Worm (Caenorhabditis elegans): ENCODE results near the gene gcy-4.

Gene gcy-4

ce11 chrII:10271093-10271492 lies 37.5 kb downstream of the gcy-4 start, which contains the start of gene F54B3.4:
TSS of gene F54B3.4 (minus strand) at chrII:10271193.
- TF ChIP-seq unc-62 (GFP tag; optimal IDR thresholded peaks at IDR 0.05) (no peak), dmd-4 (tag; optimal IDR thresholded peaks at IDR 0.05) (no peak), aly-2 (tag; optimal IDR thresholded peaks at IDR 0.05) (no peak), snpc-4 (tag; optimal IDR thresholded peaks at IDR 0.05) (no peak), skn-1 (tag; optimal IDR thresholded peaks at IDR 0.05) (no peak), zag-1 (tag; optimal IDR thresholded peaks at IDR 0.05) (no peak)

- TF ChIP-seq nhr-21 (tag; optimal IDR thresholded peaks at IDR 0.05), result no peak
Observed at ce11 chrII:10270052-10270451, 38.6 kb downstream of the gcy-4 start, which contains the start of gene F54B3.2. TSS of gene F54B3.2 (minus strand) at chrII:10270152.

DNA sequence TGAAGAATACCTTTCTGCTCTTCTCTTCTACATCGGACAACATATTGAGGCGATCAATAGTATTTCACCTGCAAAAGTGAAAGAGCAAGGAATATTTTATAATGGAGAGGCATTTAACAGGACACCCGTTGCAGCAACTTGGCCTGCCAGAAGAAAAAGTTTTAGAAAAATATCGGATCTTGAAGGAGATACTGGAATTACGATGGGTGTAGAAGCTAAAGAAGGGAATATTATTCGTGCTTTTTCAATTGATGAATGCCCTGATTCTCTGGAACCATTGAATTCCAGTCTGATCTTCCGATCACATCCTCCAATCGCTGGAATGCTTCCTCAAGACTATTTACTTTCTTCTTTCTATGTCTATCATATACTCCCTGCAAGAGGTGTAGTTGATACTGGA lies 47.4 kb downstream of the gcy-4 start:
- no peak for TF ChIP-seq ztf-11 (tag; optimal IDR thresholded peaks at IDR 0.05)
- TF ChIP-seq C34F6.9 (tag; optimal IDR thresholded peaks at IDR 0.05), result no peak
- no peak for TF ChIP-seq nhr-77 (tag; optimal IDR thresholded peaks at IDR 0.05)
- TF ChIP-seq elt-1 (tag; optimal IDR thresholded peaks at IDR 0.05), result no peak
- TF ChIP-seq R02D3.7 (tag; optimal IDR thresholded peaks at IDR 0.05), result no peak
